Fruit fly (Drosophila melanogaster) whole organism, embryonic: Measurements from ENCODE around the gene CG43446.

Experiments
- Atf3 ChIP-seq: fragments of 200-800 bp; sonication (Bioruptor generic); optimal IDR thresholded peaks from 3 replicates; lab custom pipeline; 2016; ENCODE audit warnings: missing biosample characterization, missing genetic modification characterization
- CG10654 ChIP-seq: fragments of 200-800 bp; sonication (Bioruptor generic); optimal IDR thresholded peaks from 2 replicates; lab custom pipeline; 2016; ENCODE audit warnings: missing biosample characterization, missing genetic modification characterization
- CG11247 ChIP-seq: fragments of 200-800 bp; sonication (Bioruptor generic); IDR thresholded peaks from 2 replicates; pipeline ENCODE4 v1.3.6; 2022; ENCODE audit warnings: missing biosample characterization, missing genetic modification characterization
- CG11456 ChIP-seq: fragments of 200-800 bp; sonication (Bioruptor generic); IDR thresholded peaks from 3 replicates; pipeline ENCODE4 v1.3.6; 2022; ENCODE audit warnings: missing biosample characterization, missing genetic modification characterization
- CG12155 ChIP-seq: fragments of 200-800 bp; sonication (Bioruptor generic); optimal IDR thresholded peaks from 3 replicates; lab custom pipeline; 2016; ENCODE audit warnings: missing biosample characterization, missing genetic modification characterization
- CG1233 ChIP-seq: fragments of 200-800 bp; sonication (Bioruptor generic); optimal IDR thresholded peaks from 4 replicates; lab custom pipeline; 2018; ENCODE audit warnings: missing biosample characterization, mild to moderate bottlenecking, missing genetic modification characterization
- CG13123 ChIP-seq: fragments of 200-800 bp; sonication (Bioruptor generic); optimal IDR thresholded peaks from 2 replicates; lab custom pipeline; 2016; ENCODE audit warnings: missing biosample characterization, missing genetic modification characterization
- CG14710 ChIP-seq: fragments of 200-800 bp; sonication (Bioruptor generic); optimal IDR thresholded peaks from 3 replicates; lab custom pipeline; 2019; ENCODE audit warnings: missing biosample characterization, mild to moderate bottlenecking, missing genetic modification characterization, moderate library complexity
- CG15514 ChIP-seq: fragments of 200-800 bp; sonication (Bioruptor generic); optimal IDR thresholded peaks from 3 replicates; lab custom pipeline; 2017; ENCODE audit warnings: missing biosample characterization, missing genetic modification characterization, mild to moderate bottlenecking, moderate library complexity, missing genetic modification reagents
- CG17328 ChIP-seq: fragments of 200-800 bp; sonication (Bioruptor generic); IDR thresholded peaks from 2 replicates; pipeline ENCODE4 v1.3.6; 2022; ENCODE audit warnings: missing biosample characterization, missing genetic modification characterization
- CG17568 ChIP-seq: fragments of 200-800 bp; sonication (Bioruptor generic); optimal IDR thresholded peaks from 2 replicates; lab custom pipeline; 2018; ENCODE audit warnings: missing biosample characterization, mild to moderate bottlenecking, missing genetic modification characterization, moderate library complexity
- CG2678 ChIP-seq: fragments of 200-800 bp; sonication (Bioruptor generic); optimal IDR thresholded peaks from 3 replicates; lab custom pipeline; 2019; ENCODE audit warnings: missing biosample characterization, mild to moderate bottlenecking, missing genetic modification characterization, moderate library complexity
- CG3838 ChIP-seq: fragments of 200-800 bp; sonication (Bioruptor generic); optimal IDR thresholded peaks from 3 replicates; lab custom pipeline; 2016; ENCODE audit warnings: missing biosample characterization, missing genetic modification characterization
- CG3995 ChIP-seq: fragments of 200-800 bp; sonication (Bioruptor generic); optimal IDR thresholded peaks from 3 replicates; lab custom pipeline; 2016; ENCODE audit warnings: missing biosample characterization, missing genetic modification characterization
- CG42726 ChIP-seq: fragments of 200-800 bp; sonication (Bioruptor generic); IDR thresholded peaks from 2 replicates; pipeline ENCODE4 v1.3.6; 2022; ENCODE audit warnings: missing biosample characterization, missing genetic modification characterization; ENCODE audit not compliant: partially characterized antibody
- CG4282 ChIP-seq: fragments of 200-800 bp; sonication (Bioruptor generic); optimal IDR thresholded peaks from 2 replicates; lab custom pipeline; 2016; ENCODE audit warnings: missing biosample characterization, missing genetic modification characterization
- CG5245 ChIP-seq: fragments of 200-800 bp; sonication (Bioruptor generic); optimal IDR thresholded peaks from 3 replicates; lab custom pipeline; 2016; ENCODE audit warnings: missing biosample characterization, missing genetic modification characterization
- CG6175 ChIP-seq: fragments of 200-800 bp; sonication (Bioruptor generic); IDR thresholded peaks from 3 replicates; pipeline ENCODE4 v1.3.6; 2022; ENCODE audit warnings: missing biosample characterization, missing genetic modification characterization
- CG6689 ChIP-seq: fragments of 200-800 bp; sonication (Bioruptor generic); IDR thresholded peaks from 2 replicates; pipeline ENCODE4 v1.3.6; 2022; ENCODE audit warnings: missing biosample characterization, missing genetic modification characterization
- CG9609 ChIP-seq: fragments of 200-800 bp; sonication (Bioruptor generic); optimal IDR thresholded peaks from 3 replicates; lab custom pipeline; 2016; ENCODE audit warnings: missing biosample characterization, missing genetic modification characterization
- CG9876 ChIP-seq: fragments of 200-800 bp; sonication (Bioruptor generic); optimal IDR thresholded peaks from 2 replicates; lab custom pipeline; 2016; ENCODE audit warnings: missing biosample characterization, missing genetic modification characterization
- E2f2 ChIP-seq: fragments of 200-800 bp; sonication (Bioruptor generic); IDR thresholded peaks from 2 replicates; pipeline ENCODE4 v1.3.6; 2022; ENCODE audit warnings: missing biosample characterization, missing genetic modification characterization
- Fer1 ChIP-seq: fragments of 200-800 bp; sonication (Bioruptor generic); optimal IDR thresholded peaks from 2 replicates; lab custom pipeline; 2017; ENCODE audit warnings: missing biosample characterization, mild to moderate bottlenecking, missing genetic modification characterization
- HHEX ChIP-seq: fragments of 200-800 bp; sonication (Bioruptor generic); optimal IDR thresholded peaks from 3 replicates; lab custom pipeline; 2017; ENCODE audit warnings: missing biosample characterization, mild to moderate bottlenecking, missing genetic modification characterization, missing genetic modification reagents
- HmgZ ChIP-seq: fragments of 200-800 bp; sonication (Bioruptor generic); optimal IDR thresholded peaks from 2 replicates; lab custom pipeline; 2018; ENCODE audit warnings: missing biosample characterization, mild to moderate bottlenecking, missing genetic modification characterization
- Mrtf ChIP-seq: fragments of 200-800 bp; sonication (Bioruptor generic); IDR thresholded peaks from 3 replicates; pipeline ENCODE4 v1.3.6; 2022; ENCODE audit warnings: missing biosample characterization, missing genetic modification characterization
- Myb ChIP-seq: fragments of 200-800 bp; sonication (Bioruptor generic); optimal IDR thresholded peaks from 2 replicates; lab custom pipeline; 2016; ENCODE audit warnings: missing biosample characterization, missing genetic modification characterization
- NC2α ChIP-seq: fragments of 200-800 bp; sonication (Bioruptor generic); optimal IDR thresholded peaks from 2 replicates; lab custom pipeline; 2016; ENCODE audit warnings: missing biosample characterization, missing genetic modification characterization
- Oaz ChIP-seq: fragments of 200-800 bp; sonication (Bioruptor generic); IDR thresholded peaks from 2 replicates; pipeline ENCODE4 v1.3.6; 2022; ENCODE audit warnings: missing biosample characterization, missing genetic modification characterization
- Scr ChIP-seq: fragments of 200-800 bp; sonication (Bioruptor generic); IDR thresholded peaks from 2 replicates; pipeline ENCODE4 v1.3.6; 2022; ENCODE audit warnings: missing biosample characterization, missing genetic modification characterization; ENCODE audit not compliant: partially characterized antibody
- Six4 ChIP-seq: fragments of 200-800 bp; sonication (Bioruptor generic); optimal IDR thresholded peaks from 2 replicates; lab custom pipeline; 2016; ENCODE audit warnings: missing biosample characterization, missing genetic modification characterization
- Usf ChIP-seq: fragments of 200-800 bp; sonication (Bioruptor generic); optimal IDR thresholded peaks from 2 replicates; lab custom pipeline; 2017; ENCODE audit warnings: missing genotype, missing biosample characterization, missing genetic modification characterization
- Xrp1 ChIP-seq: fragments of 200-800 bp; sonication (Bioruptor generic); IDR thresholded peaks from 2 replicates; pipeline ENCODE4 v1.3.6; 2022; ENCODE audit warnings: missing biosample characterization, missing genetic modification characterization
- ash1 ChIP-seq: fragments of 200-800 bp; sonication (Bioruptor generic); optimal IDR thresholded peaks from 2 replicates; lab custom pipeline; 2018; ENCODE audit warnings: missing biosample characterization, mild to moderate bottlenecking, missing genetic modification characterization
- ato ChIP-seq: fragments of 200-800 bp; sonication (Bioruptor generic); IDR thresholded peaks from 2 replicates; pipeline ENCODE4 v1.3.6; 2022; ENCODE audit warnings: missing biosample characterization, missing genetic modification characterization; ENCODE audit not compliant: partially characterized antibody
- croc ChIP-seq: fragments of 200-800 bp; sonication (Bioruptor generic); conservative IDR thresholded peaks from 3 replicates; pipeline ENCODE4 v1.3.6; 2022; ENCODE audit warnings: missing biosample characterization, missing genetic modification characterization
- disco-r ChIP-seq: fragments of 200-800 bp; sonication (Bioruptor generic); optimal IDR thresholded peaks from 2 replicates; lab custom pipeline; 2016; ENCODE audit warnings: missing biosample characterization, missing genetic modification characterization
- dysf ChIP-seq: fragments of 200-800 bp; sonication (Bioruptor generic); IDR thresholded peaks from 3 replicates; pipeline ENCODE4 v1.3.6; 2022; ENCODE audit warnings: missing biosample characterization, missing genetic modification characterization
- ind ChIP-seq: fragments of 200-800 bp; sonication (Bioruptor generic); optimal IDR thresholded peaks from 3 replicates; lab custom pipeline; 2016; ENCODE audit warnings: missing biosample characterization, missing genetic modification characterization
- knrl ChIP-seq: fragments of 200-800 bp; sonication (Bioruptor generic); IDR thresholded peaks from 3 replicates; pipeline ENCODE4 v1.3.6; 2022; ENCODE audit warnings: missing biosample characterization, missing genetic modification characterization; ENCODE audit not compliant: partially characterized antibody
- lab ChIP-seq: fragments of 200-800 bp; sonication (Bioruptor generic); optimal IDR thresholded peaks from 3 replicates; lab custom pipeline; 2017; ENCODE audit warnings: missing biosample characterization, missing genetic modification characterization, mild to moderate bottlenecking, moderate library complexity, missing genetic modification reagents
- oc ChIP-seq: fragments of 200-800 bp; sonication (Bioruptor generic); optimal IDR thresholded peaks from 2 replicates; lab custom pipeline; 2018; ENCODE audit warnings: missing biosample characterization, mild to moderate bottlenecking, missing genetic modification characterization, moderate library complexity
- otp ChIP-seq: fragments of 200-800 bp; sonication (Bioruptor generic); IDR thresholded peaks from 3 replicates; pipeline ENCODE4, ENCODE4 v1.3.6; 2022; ENCODE audit warnings: missing biosample characterization, missing genetic modification characterization
- pho ChIP-seq: fragments of 200-800 bp; sonication (Bioruptor generic); optimal IDR thresholded peaks from 2 replicates; lab custom pipeline; 2016; ENCODE audit warnings: missing biosample characterization, missing genetic modification characterization
- prd ChIP-seq, 3 experiments: fragments of >200 bp in 2 of 3; fragments of 200-800 bp in 1 of 3; sonication (Bioruptor generic) in 1 of 3; optimal IDR thresholded peaks in 2 of 3; IDR thresholded peaks in 1 of 3; 2 replicates in 2 of 3; 3 replicates in 1 of 3; pipeline versions ENCODE4 v1.3.6 to Lab custom; 2017 to 2022; ENCODE audit warnings: missing biosample characterization in 1 of 3, missing genetic modification characterization in 1 of 3
- slbo ChIP-seq: fragments of 200-800 bp; sonication (Bioruptor generic); IDR thresholded peaks from 2 replicates; pipeline ENCODE4 v1.3.6; 2022; ENCODE audit warnings: missing biosample characterization, missing genetic modification characterization
- ssp ChIP-seq: fragments of 200-800 bp; sonication (Bioruptor generic); IDR thresholded peaks from 2 replicates; pipeline ENCODE4 v1.3.6; 2022; ENCODE audit warnings: missing biosample characterization, missing genetic modification characterization
- tna ChIP-seq: fragments of 200-800 bp; sonication (Bioruptor generic); IDR thresholded peaks from 2 replicates; pipeline ENCODE4 v1.3.6; 2022; ENCODE audit warnings: missing biosample characterization, missing genetic modification characterization; ENCODE audit not compliant: partially characterized antibody
- vnd ChIP-seq: fragments of 200-800 bp; sonication (Bioruptor generic); IDR thresholded peaks from 3 replicates; pipeline ENCODE4 v1.3.6; 2022; ENCODE audit warnings: missing biosample characterization, missing genetic modification characterization; ENCODE audit not compliant: partially characterized antibody

CG43446 gene

dm6 chr3R:21017464-21018080, 29.8 kb upstream of the CG43446 start, which contains the start of gene Rlip (continued):
- TF ChIP-seq Xrp1 (GFP tag; lab: Robert Waterston, UW) (peak; percentile 40; the same call in 1 of the 2 replicates), Atf3 (peak; percentile 21), CG42726 (GFP tag; lab: Robert Waterston, UW) (peak; percentile 71), otp (GFP tag; lab: Robert Waterston, UW) (0 out of 3 replicates have a peak, but pooled peaks have one; percentile 25), CG5245 (GFP tag; lab: Kevin White, UChicago) (peak; percentile 53), HHEX (peak; percentile 38), ind (GFP tag; lab: Kevin White, UChicago) (peak; percentile 41), disco-r (GFP tag; lab: Kevin White, UChicago) (peak; percentile 1), ato (GFP tag; lab: Robert Waterston, UW) (peak; percentile 58; the same call in 1 of the 2 replicates), CG6175 (GFP tag; lab: Robert Waterston, UW) (0 out of 3 replicates have a peak, but pooled peaks have one; percentile 11), CG12155 (GFP tag; lab: Kevin White, UChicago) (peak; percentile 25), lab (GFP tag; lab: Kevin White, UChicago) (peak; percentile 63), Fer1 (GFP tag; lab: Kevin White, UChicago) (peak; percentile 50), CG15514 (GFP tag; lab: Kevin White, UChicago) (peak; percentile 66), ssp (GFP tag; lab: Robert Waterston, UW) (peak; percentile 60), Six4 (GFP tag; lab: Kevin White, UChicago) (peak; percentile 12), oc (tag; lab: Kevin White, UChicago) (no peak), pho (GFP tag; lab: Kevin White, UChicago) (peak; percentile 42), tna (peak; percentile 45; the same call in 1 of the 2 replicates), prd (optimal IDR thresholded peaks at IDR 0.05; lab: Kevin White, UChicago) (no peak), prd (GFP tag; IDR thresholded peaks at IDR 0.05; lab: Robert Waterston, UW) (peak; percentile 37; the same call in 1 of the 3 replicates), vnd (no peak), CG17328 (no peak), CG10654 (GFP tag; lab: Kevin White, UChicago) (peak; percentile 31), CG9876 (peak; percentile 11), CG3838 (GFP tag; lab: Kevin White, UChicago) (peak; percentile 100), CG1233 (GFP tag; lab: Kevin White, UChicago) (peak; percentile 35), dysf (GFP tag; lab: Robert Waterston, UW) (peak; percentile 35; the same call in 1 of the 3 replicates), CG3995 (peak; percentile 22), NC2α (GFP tag; lab: Kevin White, UChicago) (no peak), CG14710 (peak; percentile 57), CG11456 (GFP tag; lab: Robert Waterston, UW) (peak; percentile 85), CG2678 (tag; lab: Kevin White, UChicago) (peak; percentile 20), CG4282 (GFP tag; lab: Kevin White, UChicago) (peak; percentile 49), slbo (peak; percentile 79), croc (GFP tag; lab: Robert Waterston, UW) (0 out of 3 replicates have a peak, but pooled peaks have one; percentile 14), Mrtf (GFP tag; lab: Robert Waterston, UW) (peak; percentile 47; the same call in 1 of the 3 replicates), E2f2 (GFP tag; lab: Robert Waterston, UW) (peak; percentile 67), Myb (GFP tag; lab: Kevin White, UChicago) (peak; percentile 96), CG6689 (GFP tag; lab: Robert Waterston, UW) (no peak), Oaz (GFP tag; lab: Robert Waterston, UW) (peak; percentile 19; the same call in 1 of the 2 replicates), Usf (GFP tag; lab: Kevin White, UChicago) (no peak), CG17568 (GFP tag; lab: Kevin White, UChicago) (no peak), knrl (GFP tag; lab: Robert Waterston, UW) (peak; percentile 66), CG9609 (GFP tag; lab: Kevin White, UChicago) (peak; percentile 55), ash1 (GFP tag; lab: Kevin White, UChicago) (peak; percentile 12), CG11247 (GFP tag; lab: Robert Waterston, UW) (peak; percentile 75), CG13123 (GFP tag; lab: Kevin White, UChicago) (no peak), HmgZ (tag; lab: Kevin White, UChicago) (peak; percentile 31), Scr (GFP tag; lab: Robert Waterston, UW) (peak; percentile 62)
